Fruit fly (Drosophila melanogaster) S2 (cell line): Measurements from ENCODE around the gene CG42238.

ENCODE experiments used
- CG8478 ChIP-seq: fragments of >200 bp; optimal IDR thresholded peaks from 2 replicates; lab custom pipeline; 2018
- CTCF ChIP-seq, 2 experiments: fragments of >200 bp; optimal IDR thresholded peaks; 2 replicates each; lab custom pipeline; 2018

- no peak for TF ChIP-seq CTCF (optimal IDR thresholded peaks at IDR 0.05; lab: Kevin White, UChicago)
- no peak for TF ChIP-seq CG8478 (lab: Kevin White, UChicago)
Observed at dm6 chr2L:21084268-21084667, 32.3 kb upstream of the CG42238 start, which contains the start of gene CG33510.
